Fruit fly (Drosophila melanogaster) whole organism, embryonic: ENCODE results near the gene mRpS2.

Source experiments
- Adf1 ChIP-seq: fragments of 200-800 bp; sonication (Bioruptor generic); IDR thresholded peaks from 2 replicates; pipeline ENCODE4 v1.3.6; 2022; ENCODE audit warnings: missing biosample characterization, missing genetic modification characterization
- Atf3 ChIP-seq: fragments of 200-800 bp; sonication (Bioruptor generic); optimal IDR thresholded peaks from 3 replicates; lab custom pipeline; 2016; ENCODE audit warnings: missing biosample characterization, missing genetic modification characterization
- Bdp1 ChIP-seq: fragments of 200-800 bp; sonication (Bioruptor generic); optimal IDR thresholded peaks from 3 replicates; lab custom pipeline; 2016; ENCODE audit warnings: missing biosample characterization, missing genetic modification characterization
- CG10147 ChIP-seq: fragments of 200-800 bp; sonication (Bioruptor generic); optimal IDR thresholded peaks from 2 replicates; lab custom pipeline; 2019; ENCODE audit warnings: missing biosample characterization, mild to moderate bottlenecking, missing genetic modification characterization, moderate library complexity
- CG10274 ChIP-seq: fragments of 200-800 bp; sonication (Bioruptor generic); optimal IDR thresholded peaks from 3 replicates; lab custom pipeline; 2017; ENCODE audit warnings: missing biosample characterization, mild to moderate bottlenecking, missing genetic modification characterization
- CG11085 ChIP-seq: fragments of 200-800 bp; sonication (Bioruptor generic); IDR thresholded peaks from 2 replicates; pipeline ENCODE4 v1.3.6; 2022; ENCODE audit warnings: missing biosample characterization, missing genetic modification characterization
- CG11247 ChIP-seq: fragments of 200-800 bp; sonication (Bioruptor generic); IDR thresholded peaks from 2 replicates; pipeline ENCODE4 v1.3.6; 2022; ENCODE audit warnings: missing biosample characterization, missing genetic modification characterization
- CG12219 ChIP-seq: fragments of 200-800 bp; sonication (Bioruptor generic); optimal IDR thresholded peaks from 3 replicates; lab custom pipeline; 2018; ENCODE audit warnings: missing biosample characterization, mild to moderate bottlenecking, missing genetic modification characterization
- CG13296 ChIP-seq: fragments of 200-800 bp; sonication (Bioruptor generic); optimal IDR thresholded peaks from 3 replicates; lab custom pipeline; 2018; ENCODE audit warnings: missing biosample characterization, mild to moderate bottlenecking, missing genetic modification characterization
- CG14441 ChIP-seq: fragments of 200-800 bp; sonication (Bioruptor generic); IDR thresholded peaks from 2 replicates; pipeline ENCODE4 v1.3.6; 2022; ENCODE audit warnings: missing biosample characterization, missing genetic modification characterization
- CG14710 ChIP-seq: fragments of 200-800 bp; sonication (Bioruptor generic); optimal IDR thresholded peaks from 3 replicates; lab custom pipeline; 2019; ENCODE audit warnings: missing biosample characterization, mild to moderate bottlenecking, missing genetic modification characterization, moderate library complexity
- CG15479 ChIP-seq: fragments of 200-800 bp; sonication (Bioruptor generic); optimal IDR thresholded peaks from 3 replicates; lab custom pipeline; 2019; ENCODE audit warnings: missing biosample characterization, mild to moderate bottlenecking, missing genetic modification characterization, moderate library complexity
- CG17328 ChIP-seq: fragments of 200-800 bp; sonication (Bioruptor generic); IDR thresholded peaks from 2 replicates; pipeline ENCODE4 v1.3.6; 2022; ENCODE audit warnings: missing biosample characterization, missing genetic modification characterization
- CG30431 ChIP-seq: fragments of 200-800 bp; sonication (Bioruptor generic); optimal IDR thresholded peaks from 2 replicates; lab custom pipeline; 2017; ENCODE audit warnings: missing biosample characterization, missing genetic modification characterization
- CG3065 ChIP-seq: fragments of 200-800 bp; sonication (Bioruptor generic); optimal IDR thresholded peaks from 2 replicates; lab custom pipeline; 2016; ENCODE audit warnings: missing biosample characterization, missing genetic modification characterization
- CG31365 ChIP-seq: fragments of 200-800 bp; sonication (Bioruptor generic); optimal IDR thresholded peaks from 2 replicates; lab custom pipeline; 2018; ENCODE audit warnings: missing biosample characterization, mild to moderate bottlenecking, missing genetic modification characterization
- CG32767 ChIP-seq: fragments of 200-800 bp; sonication (Bioruptor generic); IDR thresholded peaks from 2 replicates; pipeline ENCODE4 v1.3.6; 2022; ENCODE audit warnings: missing biosample characterization, missing genetic modification characterization
- CG3995 ChIP-seq: fragments of 200-800 bp; sonication (Bioruptor generic); optimal IDR thresholded peaks from 3 replicates; lab custom pipeline; 2016; ENCODE audit warnings: missing biosample characterization, missing genetic modification characterization
- CG43689 ChIP-seq: fragments of 200-800 bp; sonication (Bioruptor generic); IDR thresholded peaks from 2 replicates; pipeline ENCODE4 v1.3.6; 2022; ENCODE audit warnings: missing biosample characterization, missing genetic modification characterization
- CG6254 ChIP-seq: fragments of 200-800 bp; sonication (Bioruptor generic); optimal IDR thresholded peaks from 3 replicates; lab custom pipeline; 2017; ENCODE audit warnings: mild to moderate bottlenecking, missing biosample characterization, missing genetic modification reagents, missing genetic modification characterization
- CG6654 ChIP-seq: fragments of 200-800 bp; sonication (Bioruptor generic); optimal IDR thresholded peaks from 2 replicates; lab custom pipeline; 2017; ENCODE audit warnings: missing biosample characterization, mild to moderate bottlenecking, missing genetic modification characterization
- CG7745 ChIP-seq: fragments of 200-800 bp; sonication (Bioruptor generic); optimal IDR thresholded peaks from 2 replicates; lab custom pipeline; 2018; ENCODE audit warnings: missing biosample characterization, mild to moderate bottlenecking, missing genetic modification characterization, moderate library complexity
- CG7963 ChIP-seq: fragments of 200-800 bp; sonication (Bioruptor generic); IDR thresholded peaks from 3 replicates; pipeline ENCODE4 v1.3.6; 2022; ENCODE audit warnings: missing biosample characterization, missing genetic modification characterization; ENCODE audit not compliant: partially characterized antibody
- CG9215 ChIP-seq: fragments of 200-800 bp; sonication (Bioruptor generic); IDR thresholded peaks from 2 replicates; pipeline ENCODE4 v1.3.6; 2022; ENCODE audit warnings: missing biosample characterization, missing genetic modification characterization
- CkIIα-i1 ChIP-seq: fragments of 200-800 bp; sonication (Bioruptor generic); IDR thresholded peaks from 2 replicates; pipeline ENCODE4 v1.3.6; 2022; ENCODE audit warnings: missing biosample characterization, missing genetic modification characterization
- CoRest ChIP-seq: fragments of 200-800 bp; sonication (Bioruptor generic); optimal IDR thresholded peaks from 3 replicates; lab custom pipeline; 2018; ENCODE audit warnings: missing biosample characterization, mild to moderate bottlenecking, missing genetic modification characterization, moderate library complexity
- Dbx ChIP-seq: fragments of 200-800 bp; sonication (Bioruptor generic); IDR thresholded peaks from 3 replicates; pipeline ENCODE4 v1.3.6; 2022; ENCODE audit warnings: missing biosample characterization, missing genetic modification characterization
- Ets97D ChIP-seq: fragments of 200-800 bp; sonication (Bioruptor generic); optimal IDR thresholded peaks from 3 replicates; lab custom pipeline; 2016; ENCODE audit warnings: missing biosample characterization, missing genetic modification characterization
- HLH4C ChIP-seq: fragments of 200-800 bp; sonication (Bioruptor generic); IDR thresholded peaks from 3 replicates; pipeline ENCODE4 v1.3.6; 2022; ENCODE audit warnings: missing biosample characterization, missing genetic modification characterization; ENCODE audit not compliant: partially characterized antibody
- Hr3 ChIP-seq: fragments of 200-800 bp; sonication (Bioruptor generic); optimal IDR thresholded peaks from 3 replicates; lab custom pipeline; 2016; ENCODE audit warnings: missing biosample characterization, missing genetic modification characterization
- Hr78 ChIP-seq, 2 experiments: fragments of 200-800 bp in 1 of 2; fragments of >200 bp in 1 of 2; sonication (Bioruptor generic) in 1 of 2; optimal IDR thresholded peaks; 2 replicates each; lab custom pipeline; 2017 to 2019; ENCODE audit warnings: missing biosample characterization in 2 of 2, missing genetic modification characterization in 2 of 2, mild to moderate bottlenecking in 1 of 2, moderate library complexity in 1 of 2
- Hsf ChIP-seq: fragments of 200-800 bp; sonication (Bioruptor generic); optimal IDR thresholded peaks from 3 replicates; lab custom pipeline; 2016; ENCODE audit warnings: missing biosample characterization, missing genetic modification characterization
- MESR4 ChIP-seq: fragments of 200-800 bp; sonication (Bioruptor generic); optimal IDR thresholded peaks from 2 replicates; lab custom pipeline; 2018; ENCODE audit warnings: missing biosample characterization, mild to moderate bottlenecking, missing genetic modification characterization, moderate library complexity
- Nf-YA ChIP-seq: fragments of 200-800 bp; sonication (Bioruptor generic); IDR thresholded peaks from 2 replicates; pipeline ENCODE4 v1.3.6; 2022; ENCODE audit warnings: missing biosample characterization, missing genetic modification characterization
- Nf-YB ChIP-seq: fragments of 200-800 bp; sonication (Bioruptor generic); optimal IDR thresholded peaks from 3 replicates; lab custom pipeline; 2019; ENCODE audit warnings: missing biosample characterization, mild to moderate bottlenecking, missing genetic modification characterization, moderate library complexity
- Poxn ChIP-seq: fragments of 200-800 bp; sonication (Bioruptor generic); IDR thresholded peaks from 2 replicates; pipeline ENCODE4 v1.3.6; 2022; ENCODE audit warnings: missing biosample characterization, missing genetic modification characterization
- Sox100B ChIP-seq: fragments of 200-800 bp; sonication (Bioruptor generic); optimal IDR thresholded peaks from 3 replicates; lab custom pipeline; 2018; ENCODE audit warnings: missing biosample characterization, mild to moderate bottlenecking, missing genetic modification characterization
- Tbp ChIP-seq: fragments of >200 bp; optimal IDR thresholded peaks from 2 replicates; lab custom pipeline; 2018; ENCODE audit warnings: missing biosample characterization, missing genetic modification characterization
- Xbp1 ChIP-seq: fragments of 200-800 bp; sonication (Bioruptor generic); optimal IDR thresholded peaks from 3 replicates; lab custom pipeline; 2016; ENCODE audit warnings: missing biosample characterization, mild to moderate bottlenecking, missing genetic modification characterization
- chm ChIP-seq: fragments of 200-800 bp; sonication (Bioruptor generic); IDR thresholded peaks from 2 replicates; pipeline ENCODE4 v1.3.6; 2022; ENCODE audit warnings: missing biosample characterization, missing genetic modification characterization
- gro ChIP-seq: fragments of 200-800 bp; sonication (Bioruptor generic); optimal IDR thresholded peaks from 2 replicates; lab custom pipeline; 2016; ENCODE audit warnings: missing biosample characterization, missing genetic modification characterization
- hth ChIP-seq: fragments of >200 bp; optimal IDR thresholded peaks from 2 replicates; lab custom pipeline; 2017; ENCODE audit warnings: inconsistent platforms
- kni ChIP-seq: fragments of 200-800 bp; sonication (Bioruptor generic); optimal IDR thresholded peaks from 3 replicates; lab custom pipeline; 2017; ENCODE audit warnings: mild to moderate bottlenecking, missing biosample characterization, missing genetic modification reagents, missing genetic modification characterization
- lov ChIP-seq, 2 experiments: fragments of 200-800 bp in 1 of 2; fragments of >200 bp in 1 of 2; sonication (Bioruptor generic) in 1 of 2; IDR thresholded peaks in 1 of 2; optimal IDR thresholded peaks in 1 of 2; 2 replicates in 1 of 2; 3 replicates in 1 of 2; pipeline versions ENCODE4 v1.3.6 to Lab custom; 2017 to 2022; ENCODE audit warnings: missing biosample characterization in 1 of 2, missing genetic modification characterization in 1 of 2
- otp ChIP-seq: fragments of 200-800 bp; sonication (Bioruptor generic); IDR thresholded peaks from 3 replicates; pipeline ENCODE4, ENCODE4 v1.3.6; 2022; ENCODE audit warnings: missing biosample characterization, missing genetic modification characterization
- row ChIP-seq: fragments of 200-800 bp; sonication (Bioruptor generic); IDR thresholded peaks from 3 replicates; pipeline ENCODE4 v1.3.6; 2022; ENCODE audit warnings: missing biosample characterization, missing genetic modification characterization
- sima ChIP-seq: fragments of 200-800 bp; sonication (Bioruptor generic); optimal IDR thresholded peaks from 2 replicates; lab custom pipeline; 2016; ENCODE audit warnings: missing biosample characterization, missing genetic modification characterization
- sqz ChIP-seq: fragments of 200-800 bp; sonication (Bioruptor generic); optimal IDR thresholded peaks from 3 replicates; lab custom pipeline; 2018; ENCODE audit warnings: missing biosample characterization, mild to moderate bottlenecking, missing genetic modification characterization
- sug ChIP-seq: fragments of 200-800 bp; optimal IDR thresholded peaks from 2 replicates; lab custom pipeline; 2019; ENCODE audit warnings: missing biosample characterization, mild to moderate bottlenecking, missing genetic modification characterization, moderate library complexity
- trh ChIP-seq: fragments of 200-800 bp; sonication (Bioruptor generic); optimal IDR thresholded peaks from 2 replicates; lab custom pipeline; 2016; ENCODE audit warnings: missing biosample characterization, missing genetic modification characterization
- zfh2 ChIP-seq: fragments of 200-800 bp; sonication (Bioruptor generic); optimal IDR thresholded peaks from 2 replicates; lab custom pipeline; 2016; ENCODE audit warnings: missing biosample characterization, missing genetic modification characterization

mRpS2 gene

DNA sequence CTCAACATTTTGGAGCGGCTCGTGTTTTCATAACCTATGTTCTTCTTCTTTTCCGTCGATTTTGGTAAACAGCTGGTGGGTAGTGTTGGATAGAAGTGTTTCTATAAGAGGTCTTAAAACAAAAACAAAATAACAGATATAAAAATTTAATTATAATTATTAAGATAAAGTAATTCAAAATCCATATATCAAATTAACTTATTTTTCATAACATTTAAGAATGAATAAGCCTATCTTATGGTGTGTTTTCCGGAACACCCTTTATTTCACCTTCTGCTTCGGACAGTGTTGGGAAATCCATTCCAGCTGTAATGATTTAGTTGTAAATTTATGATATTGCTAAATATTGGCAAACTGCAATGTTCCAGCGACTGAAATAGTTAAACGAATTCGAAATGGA, at the start of gene mRpS2, which contains the start of gene Mon1 (continued):
- TF ChIP-seq Nf-YB (GFP tag; lab: Kevin White, UChicago) (peak; percentile 74), lov (optimal IDR thresholded peaks at IDR 0.05; lab: Kevin White, UChicago) (no peak), lov (GFP tag; IDR thresholded peaks at IDR 0.05; lab: Robert Waterston, UW) (peak; percentile 93), CG3995 (GFP tag; lab: Kevin White, UChicago) (peak; percentile 56), CG30431 (peak; percentile 89), Tbp (GFP tag; lab: Kevin White, UChicago) (no peak), otp (peak; percentile 95), hth (lab: Kevin White, UChicago) (no peak), zfh2 (GFP tag; lab: Kevin White, UChicago) (peak; percentile 84), sug (peak; percentile 91), sqz (GFP tag; lab: Kevin White, UChicago) (peak; percentile 69), CG43689 (GFP tag; lab: Robert Waterston, UW) (peak; percentile 88), CG13296 (GFP tag; lab: Kevin White, UChicago) (peak; percentile 93), Dbx (GFP tag; lab: Robert Waterston, UW) (peak; percentile 97), trh (GFP tag; lab: Kevin White, UChicago) (peak; percentile 84), CG7745 (no peak), CG14441 (GFP tag; lab: Robert Waterston, UW) (peak; percentile 97), kni (GFP tag; lab: Kevin White, UChicago) (peak; percentile 20), Xbp1 (GFP tag; lab: Kevin White, UChicago) (peak; percentile 96), sima (GFP tag; lab: Kevin White, UChicago) (peak; percentile 12), Atf3 (GFP tag; lab: Kevin White, UChicago) (peak; percentile 35), CG17328 (GFP tag; lab: Robert Waterston, UW) (peak; percentile 97), Hsf (GFP tag; lab: Kevin White, UChicago) (peak; percentile 85), Poxn (peak; percentile 82), CG7963 (GFP tag; lab: Robert Waterston, UW) (no peak), HLH4C (GFP tag; lab: Robert Waterston, UW) (no peak), MESR4 (peak; percentile 80), CG32767 (GFP tag; lab: Robert Waterston, UW) (peak; percentile 95), CG10147 (GFP tag; lab: Kevin White, UChicago) (peak; percentile 91), Nf-YA (GFP tag; lab: Robert Waterston, UW) (peak; percentile 88), gro (GFP tag; lab: Kevin White, UChicago) (peak; percentile 86), CG3065 (GFP tag; lab: Kevin White, UChicago) (peak; percentile 81), Hr78 (GFP tag; optimal IDR thresholded peaks at IDR 0.05; lab: Kevin White, UChicago) (peak in 1 of 2 experiments; percentile 78), CG9215 (peak; percentile 92), Adf1 (GFP tag; lab: Robert Waterston, UW) (peak; percentile 78), CG11247 (GFP tag; lab: Robert Waterston, UW) (peak; percentile 95), CG11085 (GFP tag; lab: Robert Waterston, UW) (peak; percentile 97), Sox100B (GFP tag; lab: Kevin White, UChicago) (peak; percentile 90), row (GFP tag; lab: Robert Waterston, UW) (peak; percentile 96), Ets97D (peak; percentile 72), CoRest (tag; lab: Kevin White, UChicago) (peak; percentile 96), CG6654 (peak; percentile 61), Hr3 (GFP tag; lab: Kevin White, UChicago) (peak; percentile 96), CG15479 (GFP tag; lab: Kevin White, UChicago) (no peak), CG10274 (GFP tag; lab: Kevin White, UChicago) (peak; percentile 60), CG31365 (peak; percentile 48), chm (GFP tag; lab: Robert Waterston, UW) (peak; percentile 71), CG12219 (GFP tag; lab: Kevin White, UChicago) (peak; percentile 71), Bdp1 (GFP tag; lab: Kevin White, UChicago) (peak; percentile 75), CG14710 (peak; percentile 95), CkIIα-i1 (GFP tag; lab: Robert Waterston, UW) (peak; percentile 67; the same call in 1 of the 2 replicates), CG6254 (peak; percentile 89)
